Worm (Caenorhabditis elegans) whole organism, L3 larva: ENCODE measurements around the gene srj-10.

ENCODE experiments used
- R02D3.7 ChIP-seq: fragments of 150-350 bp; optimal IDR thresholded peaks from 2 replicates; lab custom pipeline; 2014; ENCODE audit warnings: missing biosample characterization, missing genetic modification characterization
- elt-2 ChIP-seq: sonication (generic microtip); optimal IDR thresholded peaks from 2 replicates; lab custom pipeline; 2016; ENCODE audit warnings: missing genetic modification reagents, mild to moderate bottlenecking, missing genetic modification characterization, missing compliant biosample characterization
- nhr-11 ChIP-seq: fragments of 150-350 bp; optimal IDR thresholded peaks from 2 replicates; lab custom pipeline; 2014; ENCODE audit warnings: missing biosample characterization, missing genetic modification characterization
- ztf-11 ChIP-seq: fragments of 150-350 bp; optimal IDR thresholded peaks from 2 replicates; lab custom pipeline; 2014; ENCODE audit warnings: missing biosample characterization, missing genetic modification characterization

- TF ChIP-seq R02D3.7 (tag; lab: Kevin White, UChicago) (no peak), nhr-11 (tag; lab: Kevin White, UChicago) (no peak), elt-2 (tag; lab: Kevin White, UChicago) (no peak), ztf-11 (tag; lab: Kevin White, UChicago) (no peak)
Observed at ce11 chrV:16047052-16047451, 26.7 kb downstream of the srj-10 start.
